Worm (Caenorhabditis elegans) whole organism, L1 larva: ENCODE data around the gene bath-23.

ENCODE experiments used
- C04F5.9 ChIP-seq: sonication (generic microtip); optimal IDR thresholded peaks from 2 replicates; lab custom pipeline; 2016; ENCODE audit warnings: missing genetic modification characterization, missing compliant biosample characterization
- aha-1 ChIP-seq: fragments of 150-350 bp; optimal IDR thresholded peaks from 2 replicates; lab custom pipeline; 2014; ENCODE audit warnings: missing biosample characterization, missing genetic modification characterization
- alr-1 ChIP-seq: fragments of 200-800 bp; sonication (Bioruptor generic); optimal IDR thresholded peaks from 2 replicates; lab custom pipeline; 2018; ENCODE audit warnings: borderline replicate concordance, mild to moderate bottlenecking, missing genetic modification characterization, missing compliant biosample characterization
- ceh-82 ChIP-seq, 3 experiments: fragments of 150-350 bp in 1 of 3; sonication (generic microtip) in 2 of 3; optimal IDR thresholded peaks; 2 replicates each; lab custom pipeline; 2014 to 2017; ENCODE audit warnings: missing biosample characterization in 3 of 3, missing genetic modification characterization in 3 of 3
- ceh-88 ChIP-seq: fragments of 200-800 bp; sonication (Bioruptor generic); IDR thresholded peaks from 2 replicates; pipeline ENCODE4 v1.3.6; 2022; ENCODE audit warnings: missing genetic modification characterization, missing compliant biosample characterization
- dpl-1 ChIP-seq, 3 experiments: fragments of 150-350 bp in 2 of 3; sonication (generic microtip) in 1 of 3; optimal IDR thresholded peaks; 2 replicates each; lab custom pipeline; 2014 to 2017; ENCODE audit warnings: missing biosample characterization in 3 of 3, missing genetic modification characterization in 3 of 3, missing genetic modification reagents in 3 of 3
- egl-13 ChIP-seq: sonication (generic microtip); optimal IDR thresholded peaks from 2 replicates; lab custom pipeline; 2016; ENCODE audit warnings: missing genotype, missing genetic modification reagents, missing genetic modification characterization, missing compliant biosample characterization
- ets-5 ChIP-seq: fragments of 200-800 bp; sonication (Bioruptor generic); IDR thresholded peaks from 2 replicates; pipeline ENCODE4 v1.3.6; 2022; ENCODE audit warnings: missing genetic modification characterization, missing compliant biosample characterization
- fkh-10 ChIP-seq: sonication (generic microtip); optimal IDR thresholded peaks from 2 replicates; lab custom pipeline; 2017; ENCODE audit warnings: missing biosample characterization, missing genetic modification reagents, missing genetic modification characterization
- fos-1 ChIP-seq: fragments of 150-350 bp; optimal IDR thresholded peaks from 2 replicates; lab custom pipeline; 2014; ENCODE audit warnings: missing biosample characterization, missing genetic modification characterization
- lin-13 ChIP-seq: fragments of 150-350 bp; optimal IDR thresholded peaks from 2 replicates; lab custom pipeline; 2014; ENCODE audit warnings: missing biosample characterization, missing genetic modification reagents, missing genetic modification characterization
- lin-35 ChIP-seq, 2 experiments: fragments of 150-350 bp; optimal IDR thresholded peaks; 2 replicates each; lab custom pipeline; 2014; ENCODE audit warnings: missing biosample characterization in 2 of 2, missing genetic modification characterization in 2 of 2, missing genetic modification reagents in 2 of 2
- lir-3 ChIP-seq: sonication (generic microtip); optimal IDR thresholded peaks from 2 replicates; lab custom pipeline; 2016; ENCODE audit warnings: mild to moderate bottlenecking, missing genetic modification characterization, moderate library complexity, missing compliant biosample characterization; ENCODE audit not compliant: poor library complexity
- mdl-1 ChIP-seq, 2 experiments: fragments of 150-350 bp; optimal IDR thresholded peaks; 2 replicates each; lab custom pipeline; 2014 to 2017; ENCODE audit warnings: missing biosample characterization in 2 of 2, missing genetic modification characterization in 2 of 2, inconsistent platforms in 1 of 2
- mef-2 ChIP-seq: fragments of 150-350 bp; optimal IDR thresholded peaks from 2 replicates; lab custom pipeline; 2014; ENCODE audit warnings: missing biosample characterization, missing genetic modification characterization
- nhr-11 ChIP-seq: fragments of 150-350 bp; optimal IDR thresholded peaks from 2 replicates; lab custom pipeline; 2014; ENCODE audit warnings: missing biosample characterization, missing genetic modification characterization
- nhr-12 ChIP-seq: sonication (generic microtip); optimal IDR thresholded peaks from 2 replicates; lab custom pipeline; 2017; ENCODE audit warnings: missing biosample characterization, missing genetic modification characterization
- nhr-20 ChIP-seq: sonication (generic microtip); optimal IDR thresholded peaks from 2 replicates; lab custom pipeline; 2016; ENCODE audit warnings: mild to moderate bottlenecking, missing genetic modification characterization, missing compliant biosample characterization
- nhr-237 ChIP-seq: fragments of 150-350 bp; optimal IDR thresholded peaks from 2 replicates; lab custom pipeline; 2014; ENCODE audit warnings: missing biosample characterization, missing genetic modification characterization
- nhr-28 ChIP-seq: fragments of 150-350 bp; optimal IDR thresholded peaks from 2 replicates; lab custom pipeline; 2014; ENCODE audit warnings: missing biosample characterization, missing genetic modification characterization
- nhr-47 ChIP-seq: sonication (generic microtip); optimal IDR thresholded peaks from 2 replicates; lab custom pipeline; 2016; ENCODE audit warnings: mild to moderate bottlenecking, missing genetic modification characterization, moderate library complexity, missing compliant biosample characterization
- nhr-84 ChIP-seq: sonication (generic microtip); optimal IDR thresholded peaks from 2 replicates; lab custom pipeline; 2017; ENCODE audit warnings: missing biosample characterization, missing genetic modification characterization
- nhr-85 ChIP-seq: sonication (generic microtip); peaks from one replicate; lab custom pipeline; 2016; ENCODE audit warnings: missing genetic modification characterization, inconsistent platforms, missing compliant biosample characterization
- pax-3 ChIP-seq: fragments of 200-800 bp; sonication (Bioruptor generic); optimal IDR thresholded peaks from 2 replicates; lab custom pipeline; 2018; ENCODE audit warnings: mild to moderate bottlenecking, missing genetic modification characterization, moderate library complexity, missing compliant biosample characterization
- pqm-1 ChIP-seq: sonication (generic microtip); optimal IDR thresholded peaks from 3 replicates; lab custom pipeline; 2017; ENCODE audit warnings: missing biosample characterization, missing genetic modification characterization
- rnt-1 ChIP-seq: sonication (generic microtip); optimal IDR thresholded peaks from 2 replicates; lab custom pipeline; 2016; ENCODE audit warnings: mild to moderate bottlenecking, missing genetic modification characterization, moderate library complexity, missing compliant biosample characterization
- snpc-4 ChIP-seq: fragments of 150-350 bp; optimal IDR thresholded peaks from 2 replicates; lab custom pipeline; 2014; ENCODE audit warnings: missing biosample characterization, missing genetic modification characterization
- snu-23 ChIP-seq: sonication (generic microtip); optimal IDR thresholded peaks from 2 replicates; lab custom pipeline; 2016; ENCODE audit warnings: missing genetic modification characterization, missing compliant biosample characterization
- sptf-1 ChIP-seq: fragments of 150-350 bp; optimal IDR thresholded peaks from 2 replicates; lab custom pipeline; 2014; ENCODE audit warnings: missing biosample characterization, missing genetic modification characterization
- sup-37 ChIP-seq: fragments of 200-800 bp; sonication (Bioruptor generic); optimal IDR thresholded peaks from 2 replicates; lab custom pipeline; 2018; ENCODE audit warnings: mild to moderate bottlenecking, missing genetic modification characterization, missing compliant biosample characterization
- swsn-7 ChIP-seq: sonication (generic microtip); optimal IDR thresholded peaks from 2 replicates; lab custom pipeline; 2016; ENCODE audit warnings: missing genetic modification characterization, missing compliant biosample characterization
- unc-130 ChIP-seq: fragments of 150-350 bp; optimal IDR thresholded peaks from 2 replicates; lab custom pipeline; 2017; ENCODE audit warnings: missing biosample characterization, missing genetic modification characterization, inconsistent platforms
- unc-30 ChIP-seq: sonication (generic microtip); optimal IDR thresholded peaks from 2 replicates; lab custom pipeline; 2017; ENCODE audit warnings: missing biosample characterization, missing genetic modification characterization
- unc-86 ChIP-seq: sonication (generic microtip); optimal IDR thresholded peaks from 2 replicates; lab custom pipeline; 2016; ENCODE audit warnings: missing genetic modification characterization, missing compliant biosample characterization
- xbp-1 ChIP-seq: sonication (generic microtip); optimal IDR thresholded peaks from 2 replicates; lab custom pipeline; 2016; ENCODE audit warnings: missing genetic modification characterization, missing compliant biosample characterization
- zag-1 ChIP-seq: fragments of 150-350 bp; optimal IDR thresholded peaks from 2 replicates; lab custom pipeline; 2014; ENCODE audit warnings: missing biosample characterization, missing genetic modification characterization
- ztf-4 ChIP-seq: fragments of 150-350 bp; optimal IDR thresholded peaks from 2 replicates; lab custom pipeline; 2014; ENCODE audit warnings: missing biosample characterization, missing genetic modification characterization

bath-23 gene

DNA sequence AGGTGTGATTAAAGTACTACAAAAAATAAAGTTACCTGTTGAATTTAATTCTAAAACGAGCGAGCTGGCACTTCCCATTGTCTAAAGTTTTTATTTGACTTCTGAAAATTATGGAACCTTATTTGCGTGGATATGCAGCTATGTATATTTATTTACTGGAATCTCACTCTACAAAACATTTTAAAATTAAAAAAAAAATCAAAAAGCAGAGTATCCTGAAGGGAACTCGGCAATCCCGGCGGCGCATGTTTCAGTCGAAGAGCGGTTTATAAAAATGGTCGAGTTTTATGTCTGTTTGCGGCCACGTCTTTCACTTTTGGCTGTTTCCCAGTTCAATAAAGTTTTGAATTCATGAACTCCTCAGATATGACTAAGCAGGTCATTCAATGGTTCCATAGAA lies 34.1 kb upstream of the bath-23 start, which contains the start of gene F14D2.19 (continued):
- TF ChIP-seq C04F5.9: no peak

DNA sequence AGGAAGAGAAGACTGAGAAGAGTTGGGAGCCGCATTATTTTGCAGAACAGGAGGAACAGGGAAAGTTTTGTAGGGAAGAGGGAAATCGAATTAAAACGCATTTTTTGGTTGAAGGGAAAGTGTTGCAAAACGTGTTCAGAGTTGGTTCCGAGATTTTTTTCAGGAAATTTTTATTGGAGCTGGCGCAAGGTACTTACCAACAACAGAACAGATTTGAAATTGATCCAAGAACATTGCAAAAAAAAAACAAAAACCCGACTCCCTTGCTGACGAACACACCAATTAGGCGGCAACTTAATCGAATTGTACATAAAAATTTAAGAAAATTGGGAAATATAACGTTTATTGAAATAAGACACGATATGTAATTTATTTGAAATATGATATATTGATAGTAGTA lies 32.6 kb upstream of the bath-23 start, which contains the start of gene F14D2.7:
F14D2.7 (minus strand) TSS at position 101 of the 400 bp plus-strand sequence.
- TF ChIP-seq nhr-237 (tag; lab: Kevin White, UChicago) (no peak), unc-30 (no peak), fos-1 (tag; lab: Kevin White, UChicago) (no peak), sptf-1 (no peak), ceh-88 (GFP tag; lab: Robert Waterston, UW) (no peak), unc-86 (tag; lab: Kevin White, UChicago) (no peak), alr-1 (no peak), nhr-28 (tag; lab: Kevin White, UChicago) (no peak), fkh-10 (GFP tag; lab: Kevin White, UChicago) (no peak), nhr-85 (tag; lab: Kevin White, UChicago) (no peak), swsn-7 (tag; lab: Kevin White, UChicago) (no peak), pax-3 (tag; lab: Kevin White, UChicago) (no peak), ets-5 (GFP tag; lab: Robert Waterston, UW) (no peak), dpl-1 (GFP tag; optimal IDR thresholded peaks at IDR 0.05; lab: Kevin White, UChicago) (no peak), sup-37 (GFP tag; lab: Kevin White, UChicago) (no peak), ceh-82 (tag; optimal IDR thresholded peaks at IDR 0.05; lab: Kevin White, UChicago) (no peak), nhr-20 (tag; lab: Kevin White, UChicago) (no peak), lin-35 (GFP tag; optimal IDR thresholded peaks at IDR 0.05; lab: Kevin White, UChicago) (no peak), ztf-4 (tag; lab: Kevin White, UChicago) (no peak), xbp-1 (tag; lab: Kevin White, UChicago) (no peak)

DNA sequence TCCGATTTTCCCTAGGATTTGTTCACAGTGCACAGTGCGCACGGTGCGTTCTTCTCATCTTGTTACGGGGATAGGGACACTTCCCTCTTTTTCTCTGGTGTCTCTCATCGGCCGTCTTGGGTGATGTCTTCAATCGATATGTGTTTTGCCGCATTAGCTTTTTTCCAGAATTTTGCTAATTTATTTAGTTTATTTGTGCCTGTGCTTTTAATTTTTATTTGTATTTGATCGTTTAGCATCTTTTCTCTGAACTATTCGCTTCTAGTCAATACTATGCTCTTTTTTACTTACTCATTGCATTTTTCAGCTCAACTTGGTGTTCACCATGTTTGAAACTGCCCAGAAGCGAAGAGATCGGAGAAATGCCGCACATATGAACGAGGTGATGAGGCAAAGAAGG lies 30.9 kb upstream of the bath-23 start, which contains the start of gene F14D2.5:
F14D2.5 (plus strand) TSS at position 301 of the 400 bp plus-strand sequence.
- TF ChIP-seq nhr-28 (tag; lab: Kevin White, UChicago) (no peak), unc-130 (tag; lab: Kevin White, UChicago) (no peak), unc-86 (tag; lab: Kevin White, UChicago) (no peak), nhr-237 (tag; lab: Kevin White, UChicago) (no peak), snu-23 (no peak), mdl-1 (tag; optimal IDR thresholded peaks at IDR 0.05; lab: Kevin White, UChicago) (no peak), nhr-84 (tag; lab: Kevin White, UChicago) (no peak), rnt-1 (tag; lab: Kevin White, UChicago) (no peak), ztf-4 (tag; lab: Kevin White, UChicago) (no peak), snpc-4 (tag; lab: Kevin White, UChicago) (no peak), alr-1 (no peak), C04F5.9 (no peak), fos-1 (tag; lab: Kevin White, UChicago) (no peak), mef-2 (tag; lab: Kevin White, UChicago) (no peak), zag-1 (tag; lab: Kevin White, UChicago) (no peak)

DNA sequence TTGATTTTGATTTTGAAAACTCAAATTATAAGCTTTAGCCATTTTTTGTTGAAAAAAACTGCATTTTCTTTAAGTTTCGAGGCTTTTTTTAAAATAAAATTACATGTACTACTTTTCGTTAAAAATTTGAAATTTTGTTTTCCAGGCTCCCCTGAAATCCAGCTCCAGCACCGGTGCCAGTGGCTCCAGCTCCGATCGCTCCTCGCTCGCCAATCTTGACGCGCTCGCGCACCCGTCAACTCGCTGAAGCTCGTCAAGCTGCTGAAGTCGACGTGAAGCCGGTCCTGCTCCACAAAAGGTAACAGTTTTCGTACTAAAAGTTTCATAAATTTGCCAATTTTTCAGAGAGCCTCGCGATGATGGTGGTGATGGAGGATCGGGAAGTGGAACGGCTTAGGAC lies 30.3 kb upstream of the bath-23 start:
- no peak for TF ChIP-seq nhr-11 (tag; lab: Kevin White, UChicago)
- TF ChIP-seq nhr-47 (tag; lab: Kevin White, UChicago): no peak
- no peak for TF ChIP-seq lir-3 (tag; lab: Kevin White, UChicago)
- no peak for TF ChIP-seq alr-1
- no peak for TF ChIP-seq lin-13 (GFP tag; lab: Kevin White, UChicago)
- TF ChIP-seq egl-13 (tag; lab: Kevin White, UChicago): no peak
- TF ChIP-seq pax-3 (tag; lab: Kevin White, UChicago): no peak
- no peak for TF ChIP-seq pqm-1 (tag; lab: Kevin White, UChicago)

DNA sequence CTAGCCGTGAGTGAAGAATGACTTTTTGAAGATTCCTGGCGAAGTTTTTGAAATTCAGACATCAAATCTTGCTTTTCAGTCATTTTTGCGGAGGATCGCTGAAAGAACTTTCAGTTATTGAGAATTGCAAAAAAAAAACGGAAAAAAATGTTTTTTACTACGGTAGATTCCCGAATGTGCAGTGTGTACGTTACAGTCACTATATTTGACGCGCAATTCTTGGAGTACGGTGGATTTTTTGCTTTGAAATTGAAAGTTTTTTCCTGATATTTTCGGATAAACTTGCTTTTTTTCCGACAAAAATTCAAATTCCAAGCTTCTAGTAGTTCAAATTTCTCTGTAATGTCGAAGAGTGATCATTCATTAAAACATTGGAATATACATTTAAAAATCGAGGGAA lies 29.1 kb upstream of the bath-23 start, which contains the start of gene F14D2.11:
F14D2.11 (minus strand) TSS at position 101 of the 400 bp plus-strand sequence.
- no peak for TF ChIP-seq nhr-12 (tag; lab: Kevin White, UChicago)
- TF ChIP-seq fos-1 (tag; lab: Kevin White, UChicago): no peak
- no peak for TF ChIP-seq nhr-47 (tag; lab: Kevin White, UChicago)
- no peak for TF ChIP-seq ceh-82 (tag; optimal IDR thresholded peaks at IDR 0.05; lab: Kevin White, UChicago)
- TF ChIP-seq nhr-28 (tag; lab: Kevin White, UChicago): no peak
- no peak for TF ChIP-seq snpc-4 (tag; lab: Kevin White, UChicago)
- TF ChIP-seq sptf-1: no peak
- TF ChIP-seq aha-1: no peak
